Fruit fly (Drosophila melanogaster) whole organism, prepupa: ENCODE results near the gene HipHop.

Experiments
- CG1621 ChIP-seq: fragments of 200-800 bp; sonication (Bioruptor generic); optimal IDR thresholded peaks from 3 replicates; lab custom pipeline; 2018; ENCODE audit warnings: missing biosample characterization, mild to moderate bottlenecking, missing genetic modification characterization
- CG3032 ChIP-seq: fragments of 200-800 bp; optimal IDR thresholded peaks from 2 replicates; lab custom pipeline; 2019; ENCODE audit warnings: missing biosample characterization, mild to moderate bottlenecking, missing genetic modification characterization, moderate library complexity
- CG4318 ChIP-seq: fragments of 200-800 bp; sonication (Bioruptor generic); optimal IDR thresholded peaks from 3 replicates; lab custom pipeline; 2017; ENCODE audit warnings: missing biosample characterization, mild to moderate bottlenecking, missing genetic modification characterization
- Ets21C ChIP-seq: fragments of 200-800 bp; sonication (Bioruptor generic); optimal IDR thresholded peaks from 3 replicates; lab custom pipeline; 2016; ENCODE audit warnings: missing biosample characterization, missing genetic modification characterization
- Met ChIP-seq: fragments of 200-800 bp; sonication (Bioruptor generic); optimal IDR thresholded peaks from 3 replicates; lab custom pipeline; 2016; ENCODE audit warnings: missing biosample characterization, missing genetic modification characterization
- fd59A ChIP-seq: fragments of 200-800 bp; sonication (Bioruptor generic); optimal IDR thresholded peaks from 2 replicates; lab custom pipeline; 2017; ENCODE audit warnings: missing biosample characterization, mild to moderate bottlenecking, missing genetic modification characterization, missing genetic modification reagents
- spab ChIP-seq: fragments of 200-800 bp; sonication (Bioruptor generic); optimal IDR thresholded peaks from 2 replicates; lab custom pipeline; 2017; ENCODE audit warnings: missing biosample characterization, mild to moderate bottlenecking, missing genetic modification characterization, missing genetic modification reagents
- svp ChIP-seq: fragments of 200-800 bp; sonication (Bioruptor generic); peaks from one replicate; lab custom pipeline; 2016; ENCODE audit warnings: missing biosample characterization, missing genetic modification characterization

- no peak for TF ChIP-seq CG3032 (tag; lab: Kevin White, UChicago)
- TF ChIP-seq svp (GFP tag; lab: Kevin White, UChicago): no peak
- no peak for TF ChIP-seq CG4318 (GFP tag; lab: Kevin White, UChicago)
- TF ChIP-seq Met (GFP tag; lab: Kevin White, UChicago): no peak
- no peak for TF ChIP-seq fd59A (GFP tag; lab: Kevin White, UChicago)
- TF ChIP-seq spab (GFP tag; lab: Kevin White, UChicago): no peak
- no peak for TF ChIP-seq CG1621 (tag; lab: Kevin White, UChicago)
- no peak for TF ChIP-seq Ets21C (GFP tag; lab: Kevin White, UChicago)
Measured at dm6 chr3L:18796376-18796775, 24.6 kb upstream of the HipHop start.
